Worm (Caenorhabditis elegans): ENCODE measurements around the gene hex-1.

The hex-1 gene

ce11 chrX:2220850-2221249 lies at the start of gene hex-1:
Gene hex-1 (plus strand): TSS chrX:2221150.
- TF ChIP-seq mab-5 (tag; optimal IDR thresholded peaks at IDR 0.05) (no peak), nhr-12 (tag; optimal IDR thresholded peaks at IDR 0.05) (no peak), unc-39 (tag; optimal IDR thresholded peaks at IDR 0.05) (no peak), ceh-83 (GFP tag; optimal IDR thresholded peaks at IDR 0.05) (no peak), bed-3 (GFP tag; optimal IDR thresholded peaks at IDR 0.05) (no peak), nhr-76 (tag; optimal IDR thresholded peaks at IDR 0.05) (no peak), nhr-28 (tag; optimal IDR thresholded peaks at IDR 0.05) (no peak), lin-32 (GFP tag; optimal IDR thresholded peaks at IDR 0.05) (no peak), zip-8 (tag; optimal IDR thresholded peaks at IDR 0.05) (no peak), drap-1 (GFP tag; optimal IDR thresholded peaks at IDR 0.05) (no peak), hlh-1 (tag; optimal IDR thresholded peaks at IDR 0.05) (no peak), flh-1 (GFP tag; optimal IDR thresholded peaks at IDR 0.05) (no peak), unc-120 (tag; optimal IDR thresholded peaks at IDR 0.05; ENCODE audit: poor library complexity, severe bottlenecking) (no peak), ces-1 (GFP tag; optimal IDR thresholded peaks at IDR 0.05) (no peak), ham-2 (GFP tag; optimal IDR thresholded peaks at IDR 0.05) (no peak), pha-4 (tag; optimal IDR thresholded peaks at IDR 0.05) (no peak), elt-1 (tag; optimal IDR thresholded peaks at IDR 0.05; ENCODE audit: borderline replicate concordance, insufficient read depth) (no peak), ceh-43 (GFP tag; optimal IDR thresholded peaks at IDR 0.05) (no peak), elt-3 (tag; optimal IDR thresholded peaks at IDR 0.05) (no peak)

ce11 chrX:2176361-2176880 lies 44.5 kb upstream of the hex-1 start, which contains the start of gene F48B9.8:
Gene F48B9.8 (minus strand): TSS chrX:2176411.
- TF ChIP-seq mab-5 (tag; optimal IDR thresholded peaks at IDR 0.05) (no peak), snpc-4 (tag; optimal IDR thresholded peaks at IDR 0.05) (no peak), nhr-28 (tag; optimal IDR thresholded peaks at IDR 0.05) (no peak), unc-62 (GFP tag; optimal IDR thresholded peaks at IDR 0.05) (no peak), nhr-12 (tag; optimal IDR thresholded peaks at IDR 0.05) (no peak), mls-2 (tag; optimal IDR thresholded peaks at IDR 0.05) (no peak), sem-2 (GFP tag; optimal IDR thresholded peaks at IDR 0.05) (no peak), tbx-8 (GFP tag; optimal IDR thresholded peaks at IDR 0.05) (no peak), cnd-1 (tag; optimal IDR thresholded peaks at IDR 0.05) (no peak), sptf-1 (tag; optimal IDR thresholded peaks at IDR 0.05) (no peak), lin-32 (GFP tag; optimal IDR thresholded peaks at IDR 0.05) (no peak), elt-1 (tag; optimal IDR thresholded peaks at IDR 0.05; ENCODE audit: borderline replicate concordance, insufficient read depth) (no peak)

DNA sequence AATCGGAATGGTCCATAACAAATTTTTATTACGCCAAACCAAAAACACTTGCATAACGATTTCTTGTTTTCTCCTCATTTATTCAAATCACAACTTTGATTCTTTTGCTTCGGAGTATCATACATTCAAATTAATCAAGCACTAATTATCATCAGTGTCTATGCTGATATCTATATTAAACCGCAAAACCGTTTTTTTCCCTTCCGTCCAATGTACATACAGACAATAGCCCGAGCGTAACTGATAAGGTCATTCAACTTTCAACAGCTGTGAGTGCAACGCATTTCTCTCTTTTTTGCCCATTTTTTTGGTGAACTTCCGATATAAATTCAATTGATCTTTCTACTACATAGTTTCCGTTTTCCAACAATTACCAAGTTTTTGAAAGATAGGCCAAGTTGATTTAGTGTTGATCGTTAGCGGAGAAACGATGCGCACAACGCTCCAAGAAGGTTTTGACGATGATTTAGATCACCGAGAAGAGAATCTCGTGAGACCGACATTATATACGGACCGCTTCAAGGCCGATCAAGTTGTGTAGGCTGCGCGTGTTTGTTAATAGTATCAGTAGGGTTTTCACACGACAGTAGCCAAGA lies 43.1 kb upstream of the hex-1 start:
- TF ChIP-seq ztf-11 (tag; optimal IDR thresholded peaks at IDR 0.05), result no peak
- no peak for TF ChIP-seq cnd-1 (tag; optimal IDR thresholded peaks at IDR 0.05)
- TF ChIP-seq nhr-237 (tag; optimal IDR thresholded peaks at IDR 0.05), result no peak
- TF ChIP-seq hlh-1 (tag; optimal IDR thresholded peaks at IDR 0.05), result no peak
- no peak for TF ChIP-seq ceh-83 (GFP tag; optimal IDR thresholded peaks at IDR 0.05)
- TF ChIP-seq ceh-39 (tag; optimal IDR thresholded peaks at IDR 0.05), result no peak
- TF ChIP-seq pha-4 (tag; optimal IDR thresholded peaks at IDR 0.05), result no peak

DNA sequence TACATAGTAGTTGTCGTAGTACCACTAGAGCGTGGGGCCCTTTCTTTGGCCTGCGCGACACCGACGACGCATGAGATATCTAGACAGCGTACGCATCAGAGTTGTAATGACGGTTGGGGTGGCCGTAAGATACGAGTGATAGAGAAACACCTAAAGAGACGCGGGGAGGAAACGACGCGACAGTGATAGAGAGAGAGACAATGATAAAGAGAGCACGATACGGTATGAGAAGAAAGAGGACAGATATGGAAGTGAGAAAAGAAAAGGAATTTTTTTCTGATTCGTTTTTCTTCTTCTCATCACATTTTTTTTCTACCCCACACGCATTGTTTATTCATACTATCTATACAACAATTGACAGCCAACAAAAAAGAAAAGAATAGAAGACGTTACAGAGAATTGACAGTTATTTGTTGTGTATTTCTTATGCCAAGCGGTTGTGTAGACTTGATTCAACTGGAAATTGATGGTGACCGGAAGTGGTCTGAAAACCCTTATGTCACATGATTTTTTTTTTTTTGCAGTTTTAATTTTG lies 42.5 kb upstream of the hex-1 start:
- no peak for TF ChIP-seq ceh-43 (GFP tag; optimal IDR thresholded peaks at IDR 0.05)
- TF ChIP-seq cnd-1 (tag; optimal IDR thresholded peaks at IDR 0.05), result no peak
- no peak for TF ChIP-seq nhr-237 (tag; optimal IDR thresholded peaks at IDR 0.05)
- no peak for TF ChIP-seq bed-3 (GFP tag; optimal IDR thresholded peaks at IDR 0.05)
- no peak for TF ChIP-seq M03D4.4 (tag; optimal IDR thresholded peaks at IDR 0.05)
- no peak for TF ChIP-seq nhr-12 (tag; optimal IDR thresholded peaks at IDR 0.05)
- no peak for TF ChIP-seq flh-1 (GFP tag; optimal IDR thresholded peaks at IDR 0.05)
- no peak for TF ChIP-seq lsy-2 (tag; optimal IDR thresholded peaks at IDR 0.05)
- no peak for TF ChIP-seq unc-39 (tag; optimal IDR thresholded peaks at IDR 0.05)
- TF ChIP-seq ceh-83 (GFP tag; optimal IDR thresholded peaks at IDR 0.05), result no peak
- no peak for TF ChIP-seq snpc-4 (tag; optimal IDR thresholded peaks at IDR 0.05)
- no peak for TF ChIP-seq nhr-76 (tag; optimal IDR thresholded peaks at IDR 0.05)
- TF ChIP-seq sem-2 (GFP tag; optimal IDR thresholded peaks at IDR 0.05), result no peak
- TF ChIP-seq tbx-8 (GFP tag; optimal IDR thresholded peaks at IDR 0.05), result no peak
- TF ChIP-seq elt-3 (tag; optimal IDR thresholded peaks at IDR 0.05), result no peak
- no peak for TF ChIP-seq sptf-1 (tag; optimal IDR thresholded peaks at IDR 0.05)
- TF ChIP-seq zip-8 (tag; optimal IDR thresholded peaks at IDR 0.05), result no peak
